Fruit fly (Drosophila melanogaster) whole organism, embryonic: ENCODE measurements around the gene Gr28a.
A peak's percentile ranks its signal among the peaks of the same experiment; 100 is the strongest.

ENCODE experiments used
- Blimp-1 ChIP-seq: fragments of 200-800 bp; sonication (Bioruptor generic); optimal IDR thresholded peaks from 3 replicates; lab custom pipeline; 2018; ENCODE audit warnings: missing biosample characterization, missing genetic modification characterization, mild to moderate bottlenecking, moderate library complexity, missing genetic modification reagents
- CG12659 ChIP-seq: fragments of 200-800 bp; sonication (Bioruptor generic); optimal IDR thresholded peaks from 3 replicates; lab custom pipeline; 2017; ENCODE audit warnings: mild to moderate bottlenecking, missing biosample characterization, missing genetic modification reagents, missing genetic modification characterization
- CG13775 ChIP-seq: fragments of 200-800 bp; sonication (Bioruptor generic); optimal IDR thresholded peaks from 3 replicates; lab custom pipeline; 2017; ENCODE audit warnings: missing biosample characterization, mild to moderate bottlenecking, missing genetic modification characterization
- CG1602 ChIP-seq: fragments of 200-800 bp; sonication (Bioruptor generic); optimal IDR thresholded peaks from 3 replicates; lab custom pipeline; 2016; ENCODE audit warnings: missing biosample characterization, missing genetic modification characterization
- CG16779 ChIP-seq: fragments of 200-800 bp; sonication (Bioruptor generic); IDR thresholded peaks from 2 replicates; pipeline ENCODE4 v1.3.6; 2022; ENCODE audit warnings: missing biosample characterization, missing genetic modification characterization
- CG31441 ChIP-seq: fragments of 200-800 bp; sonication (Bioruptor generic); IDR thresholded peaks from 2 replicates; pipeline ENCODE4 v1.3.6; 2022; ENCODE audit warnings: missing biosample characterization, missing genetic modification characterization
- CG33213 ChIP-seq: fragments of 200-800 bp; sonication (Bioruptor generic); optimal IDR thresholded peaks from 3 replicates; lab custom pipeline; 2016; ENCODE audit warnings: missing biosample characterization, missing genetic modification characterization
- CG3995 ChIP-seq: fragments of 200-800 bp; sonication (Bioruptor generic); optimal IDR thresholded peaks from 3 replicates; lab custom pipeline; 2016; ENCODE audit warnings: missing biosample characterization, missing genetic modification characterization
- CG4328 ChIP-seq: fragments of 200-800 bp; sonication (Bioruptor generic); optimal IDR thresholded peaks from 3 replicates; lab custom pipeline; 2017; ENCODE audit warnings: missing biosample characterization, missing genetic modification reagents, missing genetic modification characterization
- CG4424 ChIP-seq: fragments of 200-800 bp; sonication (Bioruptor generic); optimal IDR thresholded peaks from 3 replicates; lab custom pipeline; 2016; ENCODE audit warnings: missing biosample characterization, missing genetic modification characterization
- CG4730 ChIP-seq: fragments of 200-800 bp; sonication (Bioruptor generic); IDR thresholded peaks from 2 replicates; pipeline ENCODE4 v1.3.6; 2022; ENCODE audit warnings: missing biosample characterization, missing genetic modification characterization
- CG5245 ChIP-seq: fragments of 200-800 bp; sonication (Bioruptor generic); optimal IDR thresholded peaks from 3 replicates; lab custom pipeline; 2016; ENCODE audit warnings: missing biosample characterization, missing genetic modification characterization
- CG7271 ChIP-seq: fragments of 200-800 bp; sonication (Bioruptor generic); optimal IDR thresholded peaks from 2 replicates; lab custom pipeline; 2018; ENCODE audit warnings: missing biosample characterization, mild to moderate bottlenecking, missing genetic modification characterization, moderate library complexity
- CG8089 ChIP-seq: fragments of 200-800 bp; sonication (Bioruptor generic); optimal IDR thresholded peaks from 3 replicates; lab custom pipeline; 2016; ENCODE audit warnings: missing biosample characterization, missing genetic modification characterization
- CG8290 ChIP-seq, 3 experiments: fragments of 200-800 bp; sonication (Bioruptor generic); optimal IDR thresholded peaks; 2 replicates each; lab custom pipeline; 2016 to 2019; ENCODE audit warnings: missing biosample characterization in 3 of 3, missing genetic modification characterization in 3 of 3, mild to moderate bottlenecking in 2 of 3, moderate library complexity in 1 of 3
- CG8359 ChIP-seq: fragments of 200-800 bp; sonication (Bioruptor generic); optimal IDR thresholded peaks from 2 replicates; lab custom pipeline; 2017; ENCODE audit warnings: missing biosample characterization, mild to moderate bottlenecking, missing genetic modification characterization, borderline replicate concordance
- CG8924 ChIP-seq: fragments of 200-800 bp; optimal IDR thresholded peaks from 3 replicates; lab custom pipeline; 2019; ENCODE audit warnings: missing biosample characterization, mild to moderate bottlenecking, missing genetic modification characterization, moderate library complexity
- CG8944 ChIP-seq: fragments of 200-800 bp; sonication (Bioruptor generic); optimal IDR thresholded peaks from 3 replicates; lab custom pipeline; 2016; ENCODE audit warnings: missing biosample characterization, missing genetic modification characterization
- E2f2 ChIP-seq: fragments of 200-800 bp; sonication (Bioruptor generic); IDR thresholded peaks from 2 replicates; pipeline ENCODE4 v1.3.6; 2022; ENCODE audit warnings: missing biosample characterization, missing genetic modification characterization
- Fer1 ChIP-seq: fragments of 200-800 bp; sonication (Bioruptor generic); optimal IDR thresholded peaks from 2 replicates; lab custom pipeline; 2017; ENCODE audit warnings: missing biosample characterization, mild to moderate bottlenecking, missing genetic modification characterization
- H2.0 ChIP-seq: fragments of 200-800 bp; sonication (Bioruptor generic); IDR thresholded peaks from 2 replicates; pipeline ENCODE4 v1.3.6; 2022; ENCODE audit warnings: missing biosample characterization, missing genetic modification characterization
- Hr51 ChIP-seq, 2 experiments: fragments of 200-800 bp; sonication (Bioruptor generic); optimal IDR thresholded peaks; 2 replicates in 1 of 2; 3 replicates in 1 of 2; lab custom pipeline; 2016 to 2018; ENCODE audit warnings: missing biosample characterization in 2 of 2, missing genetic modification characterization in 2 of 2, mild to moderate bottlenecking in 1 of 2, moderate library complexity in 1 of 2
- Lim3 ChIP-seq: fragments of 200-800 bp; sonication (Bioruptor generic); IDR thresholded peaks from 2 replicates; pipeline ENCODE4 v1.3.6; 2022; ENCODE audit warnings: missing biosample characterization, missing genetic modification characterization
- NC2β ChIP-seq: fragments of 200-800 bp; sonication (Bioruptor generic); optimal IDR thresholded peaks from 2 replicates; lab custom pipeline; 2016; ENCODE audit warnings: missing biosample characterization, missing genetic modification characterization
- NFAT ChIP-seq: fragments of 200-800 bp; sonication (Bioruptor generic); IDR thresholded peaks from 2 replicates; pipeline ENCODE4 v1.3.6; 2022; ENCODE audit warnings: missing biosample characterization, missing genetic modification characterization
- Nf-YC ChIP-seq: fragments of 200-800 bp; optimal IDR thresholded peaks from 3 replicates; lab custom pipeline; 2019; ENCODE audit warnings: missing biosample characterization, mild to moderate bottlenecking, missing genetic modification characterization, moderate library complexity
- Rfx ChIP-seq: fragments of 200-800 bp; sonication (Bioruptor generic); IDR thresholded peaks from 2 replicates; pipeline ENCODE4 v1.3.6; 2022; ENCODE audit warnings: missing biosample characterization, missing genetic modification characterization
- Taf1 ChIP-seq: fragments of 200-800 bp; sonication (Bioruptor generic); IDR thresholded peaks from 2 replicates; pipeline ENCODE4 v1.3.6; 2022; ENCODE audit warnings: missing biosample characterization, missing genetic modification characterization
- Tbp ChIP-seq: fragments of >200 bp; optimal IDR thresholded peaks from 2 replicates; lab custom pipeline; 2018; ENCODE audit warnings: missing biosample characterization, missing genetic modification characterization
- YL-1 ChIP-seq: fragments of 200-800 bp; sonication (Bioruptor generic); optimal IDR thresholded peaks from 3 replicates; lab custom pipeline; 2017; ENCODE audit warnings: missing biosample characterization, mild to moderate bottlenecking, missing genetic modification characterization
- al ChIP-seq: fragments of 200-800 bp; sonication (Bioruptor generic); IDR thresholded peaks from 2 replicates; pipeline ENCODE4 v1.3.6; 2022; ENCODE audit warnings: missing biosample characterization, missing genetic modification characterization
- az2 ChIP-seq: fragments of 200-800 bp; sonication (Bioruptor generic); optimal IDR thresholded peaks from 3 replicates; lab custom pipeline; 2016; ENCODE audit warnings: missing biosample characterization, missing genetic modification characterization
- bbx ChIP-seq: fragments of 200-800 bp; sonication (Bioruptor generic); IDR thresholded peaks from 2 replicates; pipeline ENCODE4 v1.3.6; 2022; ENCODE audit warnings: missing biosample characterization, missing genetic modification characterization; ENCODE audit not compliant: partially characterized antibody
- btn ChIP-seq: fragments of 200-800 bp; sonication (Bioruptor generic); optimal IDR thresholded peaks from 2 replicates; lab custom pipeline; 2016; ENCODE audit warnings: missing biosample characterization, missing genetic modification characterization
- chn ChIP-seq: fragments of 200-800 bp; sonication (Bioruptor generic); optimal IDR thresholded peaks from 2 replicates; lab custom pipeline; 2016; ENCODE audit warnings: missing biosample characterization, missing genetic modification characterization
- dmrt99B ChIP-seq: fragments of 200-800 bp; sonication (Bioruptor generic); optimal IDR thresholded peaks from 2 replicates; lab custom pipeline; 2018; ENCODE audit warnings: missing biosample characterization, mild to moderate bottlenecking, missing genetic modification characterization, moderate library complexity
- pb ChIP-seq: fragments of 200-800 bp; sonication (Bioruptor generic); optimal IDR thresholded peaks from 3 replicates; lab custom pipeline; 2016; ENCODE audit warnings: missing biosample characterization, missing genetic modification characterization
- prd ChIP-seq, 3 experiments: fragments of >200 bp in 2 of 3; fragments of 200-800 bp in 1 of 3; sonication (Bioruptor generic) in 1 of 3; optimal IDR thresholded peaks in 2 of 3; IDR thresholded peaks in 1 of 3; 2 replicates in 2 of 3; 3 replicates in 1 of 3; pipeline versions ENCODE4 v1.3.6 to Lab custom; 2017 to 2022; ENCODE audit warnings: missing biosample characterization in 1 of 3, missing genetic modification characterization in 1 of 3
- ranshi ChIP-seq: fragments of 200-800 bp; sonication (Bioruptor generic); IDR thresholded peaks from 2 replicates; pipeline ENCODE4 v1.3.6; 2022; ENCODE audit warnings: missing biosample characterization, missing genetic modification characterization
- rib ChIP-seq: fragments of 200-800 bp; sonication (Bioruptor generic); IDR thresholded peaks from 2 replicates; pipeline ENCODE4 v1.3.6; 2022; ENCODE audit warnings: missing biosample characterization, missing genetic modification characterization
- salm ChIP-seq: fragments of 200-800 bp; sonication (Bioruptor generic); optimal IDR thresholded peaks from 2 replicates; lab custom pipeline; 2018; ENCODE audit warnings: missing biosample characterization, mild to moderate bottlenecking, missing genetic modification characterization
- scrt ChIP-seq: fragments of 200-800 bp; sonication (Bioruptor generic); optimal IDR thresholded peaks from 2 replicates; lab custom pipeline; 2018; ENCODE audit warnings: missing biosample characterization, mild to moderate bottlenecking, missing genetic modification characterization, moderate library complexity
- seq ChIP-seq: fragments of 200-800 bp; sonication (Bioruptor generic); IDR thresholded peaks from 2 replicates; pipeline ENCODE4 v1.3.6; 2022; ENCODE audit warnings: missing biosample characterization, missing genetic modification characterization
- tap ChIP-seq: fragments of 200-800 bp; optimal IDR thresholded peaks from 3 replicates; lab custom pipeline; 2019; ENCODE audit warnings: missing biosample characterization, mild to moderate bottlenecking, missing genetic modification characterization, moderate library complexity
- toy ChIP-seq: fragments of 200-800 bp; sonication (Bioruptor generic); IDR thresholded peaks from 2 replicates; pipeline ENCODE4 v1.3.6; 2022; ENCODE audit warnings: missing biosample characterization, missing genetic modification characterization
- usp ChIP-seq: fragments of >200 bp; optimal IDR thresholded peaks from 2 replicates; lab custom pipeline; 2017; ENCODE audit warnings: missing biosample characterization, missing genetic modification characterization
- vfl ChIP-seq: fragments of 200-800 bp; sonication (Bioruptor generic); optimal IDR thresholded peaks from 2 replicates; lab custom pipeline; 2016; ENCODE audit warnings: missing biosample characterization, missing genetic modification characterization

Gr28a gene

DNA sequence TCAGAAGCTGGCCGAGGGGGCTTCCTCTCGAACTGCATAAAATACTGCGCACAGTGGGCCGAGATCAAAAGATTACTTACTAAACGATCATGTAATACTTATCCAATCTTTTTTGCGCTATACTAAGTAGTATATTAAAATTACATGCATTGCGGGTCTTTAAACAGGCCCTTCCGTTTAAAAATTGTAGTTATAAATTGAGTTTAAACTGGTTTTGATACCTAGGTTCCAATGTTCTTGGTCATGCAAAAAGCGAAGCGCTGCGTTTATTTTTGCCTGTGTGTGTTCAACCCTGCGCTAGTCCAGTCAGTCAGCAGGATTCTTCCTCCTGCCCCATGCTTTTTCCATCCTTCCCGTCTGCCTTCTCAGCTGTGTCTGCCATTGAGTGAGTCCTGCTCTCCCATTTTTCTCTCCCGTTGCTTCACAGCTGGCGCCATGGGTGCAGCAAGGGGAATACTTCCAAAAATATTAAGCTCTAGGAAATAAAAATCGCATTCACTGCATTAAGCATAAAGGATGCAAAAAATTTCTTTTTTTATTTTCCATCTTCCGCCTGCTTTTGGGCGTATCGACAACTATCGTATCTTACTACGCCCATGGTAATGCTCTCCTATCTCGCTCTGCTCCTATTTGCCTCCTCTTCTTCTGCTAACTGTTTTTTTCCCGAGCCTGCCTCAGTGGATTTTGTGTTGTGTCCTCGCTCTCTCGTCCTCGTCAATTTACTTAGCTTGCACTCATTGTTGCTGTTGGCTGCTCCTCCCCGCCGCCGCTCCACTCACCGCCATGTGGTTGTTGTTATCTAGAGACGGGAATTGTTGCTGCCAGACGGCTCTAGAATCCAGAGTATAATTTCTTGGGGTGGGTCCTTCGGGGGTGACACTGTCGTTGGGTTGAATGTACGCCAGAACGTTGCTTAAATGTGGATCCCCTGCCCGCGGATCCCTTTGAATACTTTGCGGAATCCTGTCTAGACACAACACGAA, 33.4 kb downstream of the Gr28a start (continued):
- TF ChIP-seq Rfx (GFP tag; lab: Robert Waterston, UW) = peak; percentile 87
- no peak; the same call in 1 of the 2 replicates for TF ChIP-seq E2f2 (GFP tag; lab: Robert Waterston, UW)
- TF ChIP-seq NC2β (GFP tag; lab: Kevin White, UChicago) = peak; percentile 66
- peak; percentile 67 for TF ChIP-seq al (GFP tag; lab: Robert Waterston, UW)
- peak; percentile 55 for TF ChIP-seq vfl
- TF ChIP-seq CG13775 (GFP tag; lab: Kevin White, UChicago) = peak; percentile 51
- TF ChIP-seq CG4328 (GFP tag; lab: Kevin White, UChicago) = no peak
- peak; percentile 60 for TF ChIP-seq chn (GFP tag; lab: Kevin White, UChicago)
- TF ChIP-seq CG3995 (GFP tag; lab: Kevin White, UChicago) = peak; percentile 12
- peak; percentile 65 for TF ChIP-seq NFAT (GFP tag; lab: Robert Waterston, UW)
- peak; percentile 24; the same call in 1 of the 2 replicates for TF ChIP-seq toy
- no peak for TF ChIP-seq usp
- peak; percentile 39 for TF ChIP-seq Blimp-1 (GFP tag; lab: Kevin White, UChicago)
- no peak for TF ChIP-seq Tbp (GFP tag; lab: Kevin White, UChicago)
- TF ChIP-seq CG8944 (GFP tag; lab: Kevin White, UChicago) = peak; percentile 65
- TF ChIP-seq CG8924 (tag; lab: Kevin White, UChicago) = peak; percentile 52
- TF ChIP-seq seq (GFP tag; lab: Robert Waterston, UW) = no peak
- no peak for TF ChIP-seq tap (tag; lab: Kevin White, UChicago)
- no peak for TF ChIP-seq salm (tag; lab: Kevin White, UChicago)
- TF ChIP-seq scrt (GFP tag; lab: Kevin White, UChicago) = peak; percentile 73
- TF ChIP-seq Hr51 (GFP tag; optimal IDR thresholded peaks at IDR 0.05; lab: Kevin White, UChicago) = peak; percentile 20 to 48
- TF ChIP-seq CG4424 = no peak
- no peak for TF ChIP-seq YL-1 (GFP tag; lab: Kevin White, UChicago)
- peak; percentile 7 for TF ChIP-seq btn (GFP tag; lab: Kevin White, UChicago)
- no peak for TF ChIP-seq CG8359
- TF ChIP-seq Fer1 = peak; percentile 81
- TF ChIP-seq rib (GFP tag; lab: Robert Waterston, UW) = peak; percentile 79
- peak; percentile 17 for TF ChIP-seq az2 (GFP tag; lab: Kevin White, UChicago)
- TF ChIP-seq dmrt99B (tag; lab: Kevin White, UChicago) = peak; percentile 56
- peak; percentile 62 for TF ChIP-seq CG12659 (GFP tag; lab: Kevin White, UChicago)
- TF ChIP-seq CG4730 (GFP tag; lab: Robert Waterston, UW) = no peak; the same call in 1 of the 2 replicates
- TF ChIP-seq CG31441 = peak; percentile 47; the same call in 1 of the 2 replicates
- no peak for TF ChIP-seq CG8290 (GFP tag; optimal IDR thresholded peaks at IDR 0.05; lab: Kevin White, UChicago)
- peak in 1 of 2 experiments; percentile 62 for TF ChIP-seq CG8290 (tag; optimal IDR thresholded peaks at IDR 0.05; lab: Kevin White, UChicago)
- peak; percentile 42 for TF ChIP-seq CG8089 (GFP tag; lab: Kevin White, UChicago)
- peak; percentile 82 for TF ChIP-seq ranshi (GFP tag; lab: Robert Waterston, UW)
- TF ChIP-seq CG1602 (GFP tag; lab: Kevin White, UChicago) = no peak
- peak; percentile 61 for TF ChIP-seq H2.0 (GFP tag; lab: Robert Waterston, UW)
- TF ChIP-seq CG16779 (GFP tag; lab: Robert Waterston, UW) = peak; percentile 63; the same call in 1 of the 2 replicates
- no peak for TF ChIP-seq CG7271
- no peak for TF ChIP-seq bbx (GFP tag; lab: Robert Waterston, UW)
- no peak for TF ChIP-seq CG5245 (GFP tag; lab: Kevin White, UChicago)
- TF ChIP-seq Lim3 (GFP tag; lab: Robert Waterston, UW) = no peak
- TF ChIP-seq Nf-YC (tag; lab: Kevin White, UChicago) = no peak
- peak; percentile 28 for TF ChIP-seq pb (GFP tag; lab: Kevin White, UChicago)
- peak; percentile 21 for TF ChIP-seq CG33213 (GFP tag; lab: Kevin White, UChicago)
- TF ChIP-seq prd (optimal IDR thresholded peaks at IDR 0.05; lab: Kevin White, UChicago) = no peak
- peak; percentile 81 for TF ChIP-seq prd (GFP tag; IDR thresholded peaks at IDR 0.05; lab: Robert Waterston, UW)
- peak; percentile 80 for TF ChIP-seq Taf1
